Worm (Caenorhabditis elegans) whole organism, L3 larva: ENCODE measurements around the gene fbxa-50.

Source experiments
- ama-1 ChIP-seq: fragments of 150-350 bp; optimal IDR thresholded peaks from 2 replicates; lab custom pipeline; 2018
- daf-12 ChIP-seq: fragments of 150-350 bp; optimal IDR thresholded peaks from 2 replicates; lab custom pipeline; 2014; ENCODE audit warnings: missing biosample characterization, missing genetic modification reagents, missing genetic modification characterization
- elt-1 ChIP-seq: fragments of 150-350 bp; optimal IDR thresholded peaks from 2 replicates; lab custom pipeline; 2014; ENCODE audit warnings: missing biosample characterization, missing genetic modification characterization
- elt-2 ChIP-seq: sonication (generic microtip); optimal IDR thresholded peaks from 2 replicates; lab custom pipeline; 2016; ENCODE audit warnings: missing genetic modification reagents, mild to moderate bottlenecking, missing genetic modification characterization, missing compliant biosample characterization
- fkh-10 ChIP-seq: sonication (generic microtip); optimal IDR thresholded peaks from 2 replicates; lab custom pipeline; 2017; ENCODE audit warnings: missing biosample characterization, missing genetic modification reagents, missing genetic modification characterization
- hmg-11 ChIP-seq: sonication (generic microtip); optimal IDR thresholded peaks from 2 replicates; lab custom pipeline; 2016; ENCODE audit warnings: missing genetic modification characterization, missing compliant biosample characterization
- lin-15B ChIP-seq: fragments of 150-350 bp; optimal IDR thresholded peaks from 2 replicates; lab custom pipeline; 2014; ENCODE audit warnings: missing biosample characterization, missing genetic modification characterization
- nfya-1 ChIP-seq: sonication (generic microtip); optimal IDR thresholded peaks from 2 replicates; lab custom pipeline; 2017; ENCODE audit warnings: missing genetic modification characterization, mild to moderate bottlenecking, missing compliant biosample characterization, antibody characterized with exemption, moderate library complexity; ENCODE audit not compliant: insufficient read depth
- nhr-23 ChIP-seq: fragments of 150-350 bp; optimal IDR thresholded peaks from 2 replicates; lab custom pipeline; 2014; ENCODE audit warnings: missing biosample characterization, missing genetic modification reagents, missing genetic modification characterization
- pha-4 ChIP-seq: fragments of 150-350 bp; optimal IDR thresholded peaks from 2 replicates; lab custom pipeline; 2014; ENCODE audit warnings: missing biosample characterization, missing genetic modification reagents, missing genetic modification characterization
- pqm-1 ChIP-seq: fragments of 150-350 bp; optimal IDR thresholded peaks from 2 replicates; lab custom pipeline; 2017; ENCODE audit warnings: missing biosample characterization, missing genetic modification characterization, inconsistent platforms
- ztf-11 ChIP-seq: fragments of 150-350 bp; optimal IDR thresholded peaks from 2 replicates; lab custom pipeline; 2014; ENCODE audit warnings: missing biosample characterization, missing genetic modification characterization

fbxa-50 gene

DNA sequence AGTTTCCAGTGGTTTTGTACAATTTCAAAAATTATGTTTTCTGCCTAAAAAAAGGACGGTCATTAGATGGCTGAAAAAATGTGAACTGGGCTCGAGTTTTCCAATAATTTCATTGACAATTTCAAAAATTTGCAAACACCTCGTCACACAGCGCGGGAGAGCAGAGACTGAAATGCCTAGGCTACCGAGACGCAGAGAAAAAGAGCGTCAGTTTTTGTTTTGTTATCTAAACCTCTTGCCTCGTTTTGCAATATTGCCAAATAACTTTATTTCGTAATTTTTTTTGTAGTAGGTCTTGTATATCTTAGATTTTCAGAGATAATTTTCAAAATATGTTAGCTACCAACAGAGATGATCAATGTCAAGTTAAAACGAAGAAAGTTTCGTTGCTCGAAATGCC lies 45.1 kb downstream of the fbxa-50 start, which contains the start of gene fbxa-63:
Gene fbxa-63 (plus strand): TSS at position 310 of the 400 bp plus-strand sequence.
- TF ChIP-seq ztf-11 (tag; lab: Kevin White, UChicago) (no peak), lin-15B (peak; percentile 14), hmg-11 (tag; lab: Kevin White, UChicago) (peak; percentile 72), elt-2 (tag; lab: Kevin White, UChicago) (peak; percentile 18), pha-4 (tag; lab: Kevin White, UChicago) (peak; percentile 49), ama-1 (lab: Kevin White, UChicago) (no peak), pqm-1 (peak; percentile 32), nfya-1 (peak; percentile 48)
- TF ChIP-seq, all 47 proteins: peak for 6

DNA sequence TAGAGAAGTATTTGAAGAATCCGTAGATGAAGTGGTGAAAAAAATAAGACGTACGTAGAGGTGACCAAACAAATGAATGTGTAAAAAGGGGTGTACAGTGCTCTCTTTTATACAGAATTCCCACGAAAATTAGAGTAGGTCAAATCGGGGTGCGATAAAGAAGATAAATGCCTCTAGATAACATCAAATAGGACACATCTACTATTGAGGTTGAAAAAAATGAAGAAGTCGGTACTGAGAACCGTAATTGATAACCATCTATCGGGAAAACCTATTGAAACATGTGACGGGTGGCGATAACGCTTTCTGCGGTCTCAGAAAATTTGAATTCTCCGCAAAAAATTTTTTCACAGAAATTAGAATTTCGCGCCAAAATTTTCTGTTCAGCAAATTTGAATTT lies 49.6 kb downstream of the fbxa-50 start, which contains the start of gene fbxa-61:
Gene fbxa-61 (plus strand): TSS at position 345 of the 400 bp plus-strand sequence.
- TF ChIP-seq nfya-1: no peak
- TF ChIP-seq fkh-10 (GFP tag; lab: Kevin White, UChicago): no peak
- TF ChIP-seq daf-12 (tag; lab: Kevin White, UChicago): no peak
- peak; percentile 42 for TF ChIP-seq nhr-23 (tag; lab: Kevin White, UChicago)
- TF ChIP-seq elt-1: peak; percentile 88
